Worm (Caenorhabditis elegans): ENCODE data around the gene ceh-13.
A peak's percentile ranks its signal among the peaks of the same experiment; 100 is the strongest.

The ceh-13 gene

ce11 chrIII:7545189-7545588 lies 10.3 kb upstream of the ceh-13 start:
- TF ChIP-seq nhr-12 (tag; optimal IDR thresholded peaks at IDR 0.05) (no peak), nhr-76 (tag; optimal IDR thresholded peaks at IDR 0.05) (no peak), lin-13 (tag; optimal IDR thresholded peaks at IDR 0.05) (no peak), nhr-28 (tag; optimal IDR thresholded peaks at IDR 0.05) (no peak), ham-2 (GFP tag; optimal IDR thresholded peaks at IDR 0.05) (no peak), hlh-1 (tag; optimal IDR thresholded peaks at IDR 0.05) (peak; percentile 93), ztf-11 (tag; optimal IDR thresholded peaks at IDR 0.05) (no peak), elt-1 (tag; optimal IDR thresholded peaks at IDR 0.05; ENCODE audit: borderline replicate concordance, insufficient read depth) (no peak), unc-39 (tag; optimal IDR thresholded peaks at IDR 0.05) (no peak), sptf-1 (tag; optimal IDR thresholded peaks at IDR 0.05) (no peak), drap-1 (GFP tag; optimal IDR thresholded peaks at IDR 0.05) (no peak), elt-3 (tag; optimal IDR thresholded peaks at IDR 0.05) (no peak), pha-4 (tag; optimal IDR thresholded peaks at IDR 0.05) (no peak), mls-2 (tag; optimal IDR thresholded peaks at IDR 0.05) (no peak), zip-8 (tag; optimal IDR thresholded peaks at IDR 0.05) (no peak), unc-120 (tag; optimal IDR thresholded peaks at IDR 0.05; ENCODE audit: poor library complexity, severe bottlenecking) (peak; percentile 83), M03D4.4 (tag; optimal IDR thresholded peaks at IDR 0.05) (no peak), lsy-2 (tag; optimal IDR thresholded peaks at IDR 0.05) (no peak), unc-62 (GFP tag; optimal IDR thresholded peaks at IDR 0.05) (peak; percentile 74), ceh-39 (tag; optimal IDR thresholded peaks at IDR 0.05) (no peak)

ce11 chrIII:7548963-7549362 lies 6.5 kb upstream of the ceh-13 start:
- TF ChIP-seq unc-62 (GFP tag; optimal IDR thresholded peaks at IDR 0.05) (peak; percentile 96), bed-3 (GFP tag; optimal IDR thresholded peaks at IDR 0.05) (no peak), hlh-1 (tag; optimal IDR thresholded peaks at IDR 0.05) (peak; percentile 78), unc-120 (tag; optimal IDR thresholded peaks at IDR 0.05; ENCODE audit: poor library complexity, severe bottlenecking) (peak; percentile 50), cnd-1 (tag; optimal IDR thresholded peaks at IDR 0.05) (peak; percentile 14), pha-4 (tag; optimal IDR thresholded peaks at IDR 0.05) (no peak)

ce11 chrIII:7550979-7551378 lies 4.5 kb upstream of the ceh-13 start:
- TF ChIP-seq unc-62 (GFP tag; optimal IDR thresholded peaks at IDR 0.05) (peak; percentile 28), pha-4 (tag; optimal IDR thresholded peaks at IDR 0.05) (no peak), sem-2 (GFP tag; optimal IDR thresholded peaks at IDR 0.05) (no peak)

ce11 chrIII:7552859-7553258 lies 2.6 kb upstream of the ceh-13 start:
- TF ChIP-seq drap-1 (GFP tag; optimal IDR thresholded peaks at IDR 0.05): no peak
- TF ChIP-seq unc-120 (tag; optimal IDR thresholded peaks at IDR 0.05; ENCODE audit: poor library complexity, severe bottlenecking): no peak

- TF ChIP-seq nhr-2 (tag; optimal IDR thresholded peaks at IDR 0.05): peak; percentile 19
- peak; percentile 66 for TF ChIP-seq unc-62 (GFP tag; optimal IDR thresholded peaks at IDR 0.05)
- no peak for TF ChIP-seq unc-120 (tag; optimal IDR thresholded peaks at IDR 0.05; ENCODE audit: poor library complexity, severe bottlenecking)
Observed at ce11 chrIII:7553693-7554226, 1.7 kb upstream of the ceh-13 start.

ce11 chrIII:7554697-7555145 lies 739 bp upstream of the ceh-13 start:
- TF ChIP-seq mls-2 (tag; optimal IDR thresholded peaks at IDR 0.05) (no peak), hlh-1 (tag; optimal IDR thresholded peaks at IDR 0.05) (no peak), bed-3 (GFP tag; optimal IDR thresholded peaks at IDR 0.05) (no peak), ztf-11 (tag; optimal IDR thresholded peaks at IDR 0.05) (no peak), M03D4.4 (tag; optimal IDR thresholded peaks at IDR 0.05) (peak; percentile 11), ces-1 (GFP tag; optimal IDR thresholded peaks at IDR 0.05) (no peak), elt-1 (tag; optimal IDR thresholded peaks at IDR 0.05; ENCODE audit: borderline replicate concordance, insufficient read depth) (no peak), nhr-2 (tag; optimal IDR thresholded peaks at IDR 0.05) (no peak), blmp-1 (tag; optimal IDR thresholded peaks at IDR 0.05) (no peak), ham-2 (GFP tag; optimal IDR thresholded peaks at IDR 0.05) (no peak), nhr-237 (tag; optimal IDR thresholded peaks at IDR 0.05) (no peak), zip-8 (tag; optimal IDR thresholded peaks at IDR 0.05) (no peak), lsy-2 (tag; optimal IDR thresholded peaks at IDR 0.05) (peak; percentile 61), sptf-1 (tag; optimal IDR thresholded peaks at IDR 0.05) (no peak), nhr-76 (tag; optimal IDR thresholded peaks at IDR 0.05) (no peak), nhr-28 (tag; optimal IDR thresholded peaks at IDR 0.05) (no peak), flh-1 (GFP tag; optimal IDR thresholded peaks at IDR 0.05) (no peak), unc-62 (GFP tag; optimal IDR thresholded peaks at IDR 0.05) (peak; percentile 99), unc-120 (tag; optimal IDR thresholded peaks at IDR 0.05; ENCODE audit: poor library complexity, severe bottlenecking) (peak; percentile 84), ceh-43 (GFP tag; optimal IDR thresholded peaks at IDR 0.05) (no peak), sem-2 (GFP tag; optimal IDR thresholded peaks at IDR 0.05) (no peak), ceh-83 (GFP tag; optimal IDR thresholded peaks at IDR 0.05) (no peak), mab-5 (tag; optimal IDR thresholded peaks at IDR 0.05) (peak; percentile 92), tbx-8 (GFP tag; optimal IDR thresholded peaks at IDR 0.05) (no peak), elt-3 (tag; optimal IDR thresholded peaks at IDR 0.05) (no peak), ceh-39 (tag; optimal IDR thresholded peaks at IDR 0.05) (no peak), lin-13 (tag; optimal IDR thresholded peaks at IDR 0.05) (no peak), mep-1 (tag; optimal IDR thresholded peaks at IDR 0.05) (no peak), unc-39 (tag; optimal IDR thresholded peaks at IDR 0.05) (no peak), pha-4 (tag; optimal IDR thresholded peaks at IDR 0.05) (no peak), nhr-12 (tag; optimal IDR thresholded peaks at IDR 0.05) (no peak)

Measured in whole organism, mixed stage, embryonic.